Fruit fly (Drosophila melanogaster): ENCODE measurements around the gene for.
A peak's percentile ranks its signal among the peaks of the same experiment; 100 is the strongest.

for gene

dm6 chr2L:3656667-3657066, at the start of gene for (continued):
- TF ChIP-seq CG12219 (GFP tag; optimal IDR thresholded peaks at IDR 0.05) (no peak), CG4404 (GFP tag; IDR thresholded peaks at IDR 0.05) (no peak), Deaf1 (tag; optimal IDR thresholded peaks at IDR 0.05) (no peak), CG7372 (GFP tag; IDR thresholded peaks at IDR 0.05) (no peak), ci (GFP tag; IDR thresholded peaks at IDR 0.05) (peak; percentile 17; the same call in 1 of the 3 replicates), Sox100B (GFP tag; optimal IDR thresholded peaks at IDR 0.05) (no peak), tll (GFP tag; optimal IDR thresholded peaks at IDR 0.05) (no peak), Med (GFP tag) (peak; percentile 50), gsb (GFP tag; IDR thresholded peaks at IDR 0.05) (no peak), CG2202 (tag; optimal IDR thresholded peaks at IDR 0.05) (no peak), chinmo (GFP tag; IDR thresholded peaks at IDR 0.05; ENCODE audit: partially characterized antibody) (0 out of 4 replicates have a peak, but pooled peaks have one; percentile 34), Gsc (GFP tag; IDR thresholded peaks at IDR 0.05) (no peak), CG2199 (GFP tag; IDR thresholded peaks at IDR 0.05) (0 out of 3 replicates have a peak, but pooled peaks have one; percentile 31), jing (GFP tag; optimal IDR thresholded peaks at IDR 0.05) (no peak), gem (tag; optimal IDR thresholded peaks at IDR 0.05) (no peak), D19A (tag; optimal IDR thresholded peaks at IDR 0.05) (no peak), eyg (GFP tag; optimal IDR thresholded peaks at IDR 0.05) (no peak), zen2 (GFP tag; IDR thresholded peaks at IDR 0.05; ENCODE audit: partially characterized antibody) (no peak), Dip2 (GFP tag; IDR thresholded peaks at IDR 0.05) (no peak), sisA (GFP tag; IDR thresholded peaks at IDR 0.05) (no peak), Trl (optimal IDR thresholded peaks at IDR 0.05) (peak; percentile 32 to 71), Trl (GFP tag; optimal IDR thresholded peaks at IDR 0.05) (no peak), CG42726 (GFP tag; IDR thresholded peaks at IDR 0.05; ENCODE audit: partially characterized antibody) (peak; percentile 38; the same call in 1 of the 2 replicates), pfk (GFP tag; optimal IDR thresholded peaks at IDR 0.05) (peak; percentile 76), Asciz (GFP tag; optimal IDR thresholded peaks at IDR 0.05) (no peak), kah (GFP tag; optimal IDR thresholded peaks at IDR 0.05) (peak; percentile 56), CG1647 (GFP tag; optimal IDR thresholded peaks at IDR 0.05) (no peak)

DNA sequence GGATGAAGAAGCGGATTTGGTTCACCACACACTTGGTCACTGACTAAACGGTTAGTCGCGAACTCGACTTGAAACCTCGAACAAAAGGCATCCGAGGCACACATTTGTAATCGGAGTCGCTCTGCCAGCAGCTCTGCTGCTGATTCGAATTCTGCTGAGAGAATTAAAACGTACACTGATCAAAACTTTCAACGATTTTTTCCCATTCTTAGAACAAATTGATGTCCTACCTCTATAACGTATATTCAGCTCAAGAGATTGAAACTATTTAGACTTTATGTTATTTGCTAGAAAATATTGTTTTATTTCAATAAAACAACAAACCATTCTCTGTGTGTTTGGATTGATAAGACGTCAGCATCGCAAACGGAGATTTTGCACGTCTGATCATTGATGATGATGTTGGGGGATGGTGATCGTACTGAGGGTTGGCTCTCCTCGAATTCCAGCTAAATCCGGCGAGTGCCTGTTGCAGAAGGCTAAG, 48.7 kb upstream of the for start, which contains the start of gene CG31778:
CG31778 (minus strand) TSS at position 51 of the 484 bp plus-strand sequence.
- TF ChIP-seq hbn (GFP tag; IDR thresholded peaks at IDR 0.05; ENCODE audit: partially characterized antibody): no peak
- TF ChIP-seq CG14965 (GFP tag; optimal IDR thresholded peaks at IDR 0.05; ENCODE audit: borderline replicate concordance): no peak
- TF ChIP-seq zen (tag; optimal IDR thresholded peaks at IDR 0.05): no peak
- no peak for TF ChIP-seq CG7987 (GFP tag; optimal IDR thresholded peaks at IDR 0.05)
- TF ChIP-seq CG13296 (GFP tag; optimal IDR thresholded peaks at IDR 0.05): no peak
- no peak for TF ChIP-seq Trl (optimal IDR thresholded peaks at IDR 0.05)
- no peak for TF ChIP-seq Trl (GFP tag; optimal IDR thresholded peaks at IDR 0.05)
- TF ChIP-seq HmgZ (tag; optimal IDR thresholded peaks at IDR 0.05): no peak
- no peak for TF ChIP-seq CHES-1-like (GFP tag; optimal IDR thresholded peaks at IDR 0.05)
- no peak for TF ChIP-seq CG14441 (GFP tag; IDR thresholded peaks at IDR 0.05)
- TF ChIP-seq knrl (GFP tag; IDR thresholded peaks at IDR 0.05; ENCODE audit: partially characterized antibody): no peak
- TF ChIP-seq hkb (optimal IDR thresholded peaks at IDR 0.05): no peak
- no peak for TF ChIP-seq hkb (GFP tag; IDR thresholded peaks at IDR 0.05)
- TF ChIP-seq Lhr (GFP tag; optimal IDR thresholded peaks at IDR 0.05): no peak
- no peak for TF ChIP-seq klu (GFP tag; IDR thresholded peaks at IDR 0.05)
- TF ChIP-seq CG17361 (GFP tag; IDR thresholded peaks at IDR 0.05): no peak
- no peak for TF ChIP-seq bab2 (GFP tag; optimal IDR thresholded peaks at IDR 0.05)
- no peak for TF ChIP-seq fd96Cb (tag; optimal IDR thresholded peaks at IDR 0.05)
- no peak for TF ChIP-seq unc-4 (GFP tag; IDR thresholded peaks at IDR 0.05; ENCODE audit: partially characterized antibody)
- TF ChIP-seq CG2678 (tag; optimal IDR thresholded peaks at IDR 0.05): peak; percentile 41
- TF ChIP-seq CG33557 (GFP tag; optimal IDR thresholded peaks at IDR 0.05): no peak
- TF ChIP-seq Med (GFP tag): peak; percentile 72
- TF ChIP-seq CG15269 (tag; optimal IDR thresholded peaks at IDR 0.05): peak; percentile 2
- TF ChIP-seq tgo (GFP tag; IDR thresholded peaks at IDR 0.05): no peak
- no peak for TF ChIP-seq lola (GFP tag; optimal IDR thresholded peaks at IDR 0.05)
- no peak for TF ChIP-seq CG4820 (GFP tag; optimal IDR thresholded peaks at IDR 0.05)
- TF ChIP-seq cato (GFP tag; optimal IDR thresholded peaks at IDR 0.05; ENCODE audit: borderline replicate concordance): no peak
